Worm (Caenorhabditis elegans) whole organism, L4 larva: ENCODE data around the gene F58H1.6.

ENCODE experiments used
- D1046.2 ChIP-seq: fragments of 200-800 bp; sonication (Bioruptor generic); IDR thresholded peaks from 2 replicates; pipeline ENCODE4 v1.3.6; 2022; ENCODE audit warnings: missing genetic modification characterization, missing compliant biosample characterization
- F10B5.3 ChIP-seq: sonication (generic microtip); optimal IDR thresholded peaks from 2 replicates; lab custom pipeline; 2016; ENCODE audit warnings: mild to moderate bottlenecking, missing genetic modification characterization, missing compliant biosample characterization
- F37D6.2 ChIP-seq: sonication (generic microtip); optimal IDR thresholded peaks from 2 replicates; lab custom pipeline; 2016; ENCODE audit warnings: mild to moderate bottlenecking, missing genetic modification characterization, missing compliant biosample characterization
- F49E8.2 ChIP-seq: sonication (generic microtip); optimal IDR thresholded peaks from 2 replicates; lab custom pipeline; 2016; ENCODE audit warnings: missing compliant biosample characterization, mild to moderate bottlenecking, missing genetic modification characterization, borderline replicate concordance
- T20F7.1 ChIP-seq: fragments of 200-800 bp; sonication (Bioruptor generic); optimal IDR thresholded peaks from 2 replicates; lab custom pipeline; 2018; ENCODE audit warnings: mild to moderate bottlenecking, missing genetic modification characterization, missing compliant biosample characterization
- Y105C5A.15 ChIP-seq: fragments of 200-800 bp; sonication (Bioruptor generic); IDR thresholded peaks from 2 replicates; pipeline ENCODE4 v1.3.6; 2022; ENCODE audit warnings: missing genetic modification characterization, missing compliant biosample characterization
- ZK337.2 ChIP-seq: fragments of 200-800 bp; sonication (Bioruptor generic); IDR thresholded peaks from 2 replicates; pipeline ENCODE4 v1.3.6; 2022; ENCODE audit warnings: missing genetic modification reagents, missing genetic modification characterization, missing compliant biosample characterization
- aly-2 ChIP-seq: sonication (generic microtip); optimal IDR thresholded peaks from 2 replicates; lab custom pipeline; 2018; ENCODE audit warnings: missing biosample characterization, missing genetic modification characterization
- arid-1 ChIP-seq: fragments of 200-800 bp; sonication (Bioruptor generic); conservative IDR thresholded peaks from 2 replicates; pipeline ENCODE4 v1.3.6; 2022; ENCODE audit warnings: missing genetic modification reagents, missing genetic modification characterization, missing compliant biosample characterization
- attf-4 ChIP-seq: sonication (generic microtip); optimal IDR thresholded peaks from 3 replicates; lab custom pipeline; 2017; ENCODE audit warnings: missing biosample characterization, missing genetic modification characterization
- ceh-20 ChIP-seq: fragments of 200-800 bp; sonication (Bioruptor generic); IDR thresholded peaks from 2 replicates; pipeline ENCODE4 v1.3.6; 2022; ENCODE audit warnings: missing genetic modification reagents, missing genetic modification characterization, missing compliant biosample characterization
- ceh-28 ChIP-seq: fragments of 150-350 bp; optimal IDR thresholded peaks from 2 replicates; lab custom pipeline; 2014; ENCODE audit warnings: missing biosample characterization, missing genetic modification reagents, missing genetic modification characterization
- ceh-32 ChIP-seq: sonication (generic microtip); optimal IDR thresholded peaks from 2 replicates; lab custom pipeline; 2016; ENCODE audit warnings: mild to moderate bottlenecking, missing genetic modification characterization, missing compliant biosample characterization; ENCODE audit not compliant: poor library complexity
- ceh-82 ChIP-seq: sonication (generic microtip); optimal IDR thresholded peaks from 2 replicates; lab custom pipeline; 2017; ENCODE audit warnings: missing biosample characterization, missing genetic modification characterization
- daf-12 ChIP-seq: fragments of 150-350 bp; optimal IDR thresholded peaks from 2 replicates; lab custom pipeline; 2014; ENCODE audit warnings: missing biosample characterization, missing genetic modification reagents, missing genetic modification characterization
- daf-8 ChIP-seq: fragments of 200-800 bp; sonication (Bioruptor generic); IDR thresholded peaks from 2 replicates; pipeline ENCODE4 v1.3.6; 2022; ENCODE audit warnings: missing genetic modification characterization, missing compliant biosample characterization
- dmd-6 ChIP-seq: fragments of 200-800 bp; sonication (Bioruptor generic); IDR thresholded peaks from 2 replicates; pipeline ENCODE4 v1.3.6; 2022; ENCODE audit warnings: missing genetic modification reagents, missing genetic modification characterization, missing compliant biosample characterization
- dmd-8 ChIP-seq: fragments of 200-800 bp; sonication (Bioruptor generic); IDR thresholded peaks from 2 replicates; pipeline ENCODE4 v1.3.6; 2022; ENCODE audit warnings: missing genetic modification characterization, missing compliant biosample characterization
- egl-27 ChIP-seq: sonication (generic microtip); optimal IDR thresholded peaks from 3 replicates; lab custom pipeline; 2017; ENCODE audit warnings: missing biosample characterization, missing genetic modification reagents, missing genetic modification characterization
- fkh-10 ChIP-seq: fragments of 150-350 bp; optimal IDR thresholded peaks from 2 replicates; lab custom pipeline; 2014; ENCODE audit warnings: missing biosample characterization, missing genetic modification reagents, missing genetic modification characterization
- hlh-11 ChIP-seq: fragments of 200-800 bp; sonication (Bioruptor generic); optimal IDR thresholded peaks from 2 replicates; lab custom pipeline; 2018; ENCODE audit warnings: mild to moderate bottlenecking, missing genetic modification characterization, missing compliant biosample characterization
- hlh-30 ChIP-seq: sonication (generic microtip); optimal IDR thresholded peaks from 2 replicates; lab custom pipeline; 2017; ENCODE audit warnings: antibody characterized with exemption, mild to moderate bottlenecking, missing genetic modification characterization, missing compliant biosample characterization; ENCODE audit not compliant: insufficient read depth
- hmg-1.1 ChIP-seq: fragments of 200-800 bp; sonication (Bioruptor generic); IDR thresholded peaks from 2 replicates; pipeline ENCODE4 v1.3.6; 2022; ENCODE audit warnings: missing genetic modification reagents, missing genetic modification characterization, missing compliant biosample characterization
- lin-29 ChIP-seq: fragments of 200-800 bp; sonication (Bioruptor generic); IDR thresholded peaks from 2 replicates; pipeline ENCODE4 v1.3.6; 2022; ENCODE audit warnings: missing genetic modification reagents, missing genetic modification characterization, missing compliant biosample characterization
- lin-39 ChIP-seq: fragments of 150-350 bp; optimal IDR thresholded peaks from 2 replicates; lab custom pipeline; 2014; ENCODE audit warnings: missing biosample characterization, missing genetic modification reagents, missing genetic modification characterization
- lsy-2 ChIP-seq, 2 experiments: fragments of 150-350 bp in 1 of 2; sonication (generic microtip) in 1 of 2; optimal IDR thresholded peaks; 2 replicates each; lab custom pipeline; 2014 to 2017; ENCODE audit warnings: missing biosample characterization in 2 of 2, missing genetic modification characterization in 2 of 2
- madf-5 ChIP-seq, 2 experiments: fragments of 200-800 bp; sonication (Bioruptor generic); IDR thresholded peaks; 2 replicates each; pipeline ENCODE4 v1.3.6; 2022; ENCODE audit warnings: missing compliant biosample characterization in 2 of 2, missing genetic modification characterization in 2 of 2
- mes-2 ChIP-seq: sonication (generic microtip); optimal IDR thresholded peaks from 2 replicates; lab custom pipeline; 2016; ENCODE audit warnings: missing genotype, mild to moderate bottlenecking, missing genetic modification characterization, missing compliant biosample characterization; ENCODE audit not compliant: poor library complexity, severe bottlenecking
- mxl-2 ChIP-seq: fragments of 200-800 bp; sonication (Bioruptor generic); conservative IDR thresholded peaks from 2 replicates; pipeline ENCODE4 v1.3.6; 2022; ENCODE audit warnings: missing genetic modification reagents, missing genetic modification characterization, missing compliant biosample characterization
- nhr-111 ChIP-seq: fragments of 200-800 bp; sonication (Bioruptor generic); optimal IDR thresholded peaks from 2 replicates; lab custom pipeline; 2018; ENCODE audit warnings: mild to moderate bottlenecking, missing genetic modification characterization, missing compliant biosample characterization
- nhr-25 ChIP-seq: sonication (generic microtip); optimal IDR thresholded peaks from 2 replicates; lab custom pipeline; 2017; ENCODE audit warnings: missing genetic modification characterization, mild to moderate bottlenecking, missing compliant biosample characterization, antibody characterized with exemption, moderate library complexity, borderline replicate concordance; ENCODE audit not compliant: insufficient read depth
- nhr-41 ChIP-seq: fragments of 200-800 bp; sonication (Bioruptor generic); IDR thresholded peaks from 2 replicates; pipeline ENCODE4 v1.3.6; 2022; ENCODE audit warnings: missing genetic modification reagents, missing genetic modification characterization, missing compliant biosample characterization
- nhr-6 ChIP-seq: fragments of 150-350 bp; optimal IDR thresholded peaks from 2 replicates; lab custom pipeline; 2014; ENCODE audit warnings: missing biosample characterization, missing genetic modification characterization
- nhr-76 ChIP-seq: fragments of 150-350 bp; optimal IDR thresholded peaks from 2 replicates; lab custom pipeline; 2014; ENCODE audit warnings: missing biosample characterization, missing genetic modification characterization
- php-3 ChIP-seq: fragments of 200-800 bp; sonication (Bioruptor generic); IDR thresholded peaks from 2 replicates; pipeline ENCODE4 v1.3.6; 2022; ENCODE audit warnings: missing genetic modification reagents, missing genetic modification characterization, missing compliant biosample characterization
- rbr-2 ChIP-seq: sonication (generic microtip); optimal IDR thresholded peaks from 2 replicates; lab custom pipeline; 2016; ENCODE audit warnings: missing genotype, missing genetic modification characterization, missing compliant biosample characterization
- sdz-12 ChIP-seq: fragments of 200-800 bp; sonication (Bioruptor generic); optimal IDR thresholded peaks from 2 replicates; lab custom pipeline; 2018; ENCODE audit warnings: mild to moderate bottlenecking, missing genetic modification characterization, missing compliant biosample characterization
- set-16 ChIP-seq: fragments of 200-800 bp; sonication (Bioruptor generic); IDR thresholded peaks from 2 replicates; pipeline ENCODE4 v1.3.6; 2022; ENCODE audit warnings: missing genetic modification reagents, missing genetic modification characterization, missing compliant biosample characterization
- snpc-1.2 ChIP-seq: fragments of 200-800 bp; sonication (Bioruptor generic); IDR thresholded peaks from 2 replicates; pipeline ENCODE4 v1.3.6; 2022; ENCODE audit warnings: missing genetic modification reagents, missing genetic modification characterization, missing compliant biosample characterization
- spr-1 ChIP-seq: sonication (generic microtip); optimal IDR thresholded peaks from 2 replicates; lab custom pipeline; 2016; ENCODE audit warnings: mild to moderate bottlenecking, missing genetic modification characterization, missing compliant biosample characterization
- spr-3 ChIP-seq: fragments of 200-800 bp; sonication (Bioruptor generic); optimal IDR thresholded peaks from 2 replicates; lab custom pipeline; 2018; ENCODE audit warnings: mild to moderate bottlenecking, missing genetic modification characterization, missing compliant biosample characterization
- unc-130 ChIP-seq: sonication (generic microtip); optimal IDR thresholded peaks from 2 replicates; lab custom pipeline; 2016; ENCODE audit warnings: missing genetic modification reagents, missing genetic modification characterization, missing compliant biosample characterization
- unc-39 ChIP-seq: sonication (generic microtip); optimal IDR thresholded peaks from 2 replicates; lab custom pipeline; 2017; ENCODE audit warnings: missing biosample characterization, missing genetic modification characterization
- zfp-2 ChIP-seq: sonication (generic microtip); optimal IDR thresholded peaks from 2 replicates; lab custom pipeline; 2016; ENCODE audit warnings: mild to moderate bottlenecking, missing genetic modification characterization, missing compliant biosample characterization
- zip-11 ChIP-seq: fragments of 200-800 bp; sonication (Bioruptor generic); IDR thresholded peaks from 2 replicates; pipeline ENCODE4 v1.3.6; 2022; ENCODE audit warnings: missing genetic modification characterization, missing compliant biosample characterization
- ztf-7 ChIP-seq: fragments of 150-350 bp; optimal IDR thresholded peaks from 2 replicates; lab custom pipeline; 2014; ENCODE audit warnings: missing biosample characterization, missing genetic modification characterization

Gene F58H1.6

ce11 chrV:11979673-11980561, 37.5 kb downstream of the F58H1.6 start, which contains the start of gene snr-4 (continued):
- TF ChIP-seq unc-39 (tag; lab: Kevin White, UChicago), result no peak
- peak; percentile 94 for TF ChIP-seq hlh-30 (tag; lab: Kevin White, UChicago)
- peak; percentile 87 for TF ChIP-seq ceh-20
- peak; percentile 21 for TF ChIP-seq ceh-32 (tag; lab: Kevin White, UChicago)
- TF ChIP-seq attf-4 (tag; lab: Kevin White, UChicago), result no peak
- peak; percentile 56; the same call in 1 of the 2 replicates for TF ChIP-seq D1046.2 (GFP tag; lab: Robert Waterston, UW)
- peak; percentile 72 for TF ChIP-seq nhr-111 (GFP tag; lab: Kevin White, UChicago)
- peak; percentile 71 for TF ChIP-seq set-16 (GFP tag; lab: Robert Waterston, UW)
- TF ChIP-seq dmd-6 (GFP tag; lab: Robert Waterston, UW), result peak; percentile 96
- TF ChIP-seq nhr-6 (tag; lab: Kevin White, UChicago), result peak; percentile 98
- 0 out of 2 replicates have a peak, but pooled peaks have one; percentile 8 for TF ChIP-seq nhr-41 (GFP tag; lab: Robert Waterston, UW)
- no peak for TF ChIP-seq daf-12 (tag; lab: Kevin White, UChicago)
- TF ChIP-seq ceh-28 (tag; lab: Kevin White, UChicago), result no peak
- TF ChIP-seq zfp-2 (tag; lab: Kevin White, UChicago), result peak; percentile 35
- TF ChIP-seq T20F7.1 (GFP tag; lab: Kevin White, UChicago), result peak; percentile 79
- TF ChIP-seq F49E8.2 (tag; lab: Kevin White, UChicago), result peak; percentile 94
- peak; percentile 93 for TF ChIP-seq rbr-2 (tag; lab: Kevin White, UChicago)
- peak; percentile 96 for TF ChIP-seq hlh-11 (tag; lab: Kevin White, UChicago)
- peak; percentile 87 for TF ChIP-seq php-3 (GFP tag; lab: Robert Waterston, UW)
- TF ChIP-seq dmd-8 (GFP tag; lab: Robert Waterston, UW), result no peak
- peak; percentile 90 for TF ChIP-seq arid-1 (GFP tag; lab: Robert Waterston, UW)
- peak; percentile 73 for TF ChIP-seq fkh-10 (GFP tag; lab: Kevin White, UChicago)
- 0 out of 4 replicates have a peak, but pooled peaks of 1 of the 2 experiments have one; percentile 22 for TF ChIP-seq madf-5 (GFP tag; IDR thresholded peaks at IDR 0.05; lab: Robert Waterston, UW)
- TF ChIP-seq lin-39 (tag; lab: Kevin White, UChicago), result no peak
- TF ChIP-seq nhr-76 (tag; lab: Kevin White, UChicago), result no peak
- TF ChIP-seq, all 104 proteins: peak for 76

ce11 chrV:11982309-11982708, 39.9 kb downstream of the F58H1.6 start, which contains the start of gene rpt-1:
rpt-1 (minus strand) TSS chrV:11982397.
- TF ChIP-seq attf-4 (tag; lab: Kevin White, UChicago) (no peak), lsy-2 (tag; optimal IDR thresholded peaks at IDR 0.05; lab: Kevin White, UChicago) (peak in 1 of 2 experiments; percentile 80), mxl-2 (GFP tag; lab: Robert Waterston, UW) (no peak), ztf-7 (tag; lab: Kevin White, UChicago) (no peak), zip-11 (GFP tag; lab: Robert Waterston, UW) (no peak), php-3 (GFP tag; lab: Robert Waterston, UW) (no peak), D1046.2 (GFP tag; lab: Robert Waterston, UW) (no peak), hmg-1.1 (GFP tag; lab: Robert Waterston, UW) (peak; percentile 44; the same call in 1 of the 2 replicates), F37D6.2 (no peak), daf-8 (GFP tag; lab: Robert Waterston, UW) (no peak), arid-1 (GFP tag; lab: Robert Waterston, UW) (no peak), nhr-25 (tag; lab: Kevin White, UChicago) (no peak), ZK337.2 (GFP tag; lab: Robert Waterston, UW) (no peak), ceh-28 (tag; lab: Kevin White, UChicago) (no peak), F10B5.3 (tag; lab: Kevin White, UChicago) (no peak), spr-1 (no peak), egl-27 (tag; lab: Kevin White, UChicago) (no peak), Y105C5A.15 (GFP tag; lab: Robert Waterston, UW) (no peak), unc-130 (GFP tag; lab: Kevin White, UChicago) (peak; percentile 5), sdz-12 (GFP tag; lab: Kevin White, UChicago) (no peak), aly-2 (tag; lab: Kevin White, UChicago) (no peak), mes-2 (tag; lab: Kevin White, UChicago) (peak; percentile 79), nhr-6 (tag; lab: Kevin White, UChicago) (peak; percentile 99), hlh-30 (tag; lab: Kevin White, UChicago) (peak; percentile 82), lin-29 (GFP tag; lab: Robert Waterston, UW) (no peak), ceh-82 (tag; lab: Kevin White, UChicago) (no peak), snpc-1.2 (GFP tag; lab: Robert Waterston, UW) (no peak), spr-3 (GFP tag; lab: Kevin White, UChicago) (no peak)
